Worm (Caenorhabditis elegans) whole organism, L1 larva: ENCODE results near the gene F10G2.7.

Experiments
- Y116A8C.19 ChIP-seq: sonication (generic microtip); optimal IDR thresholded peaks from 2 replicates; lab custom pipeline; 2016; ENCODE audit warnings: missing compliant biosample characterization, missing genetic modification characterization, borderline replicate concordance
- aha-1 ChIP-seq: fragments of 150-350 bp; optimal IDR thresholded peaks from 2 replicates; lab custom pipeline; 2014; ENCODE audit warnings: missing biosample characterization, missing genetic modification characterization
- ceh-90 ChIP-seq: sonication (generic microtip); optimal IDR thresholded peaks from 2 replicates; lab custom pipeline; 2016; ENCODE audit warnings: missing genetic modification characterization, missing compliant biosample characterization
- efl-3 ChIP-seq: fragments of 200-800 bp; sonication (Bioruptor generic); optimal IDR thresholded peaks from 2 replicates; lab custom pipeline; 2018; ENCODE audit warnings: mild to moderate bottlenecking, missing genetic modification characterization, missing compliant biosample characterization
- egl-13 ChIP-seq: sonication (generic microtip); optimal IDR thresholded peaks from 2 replicates; lab custom pipeline; 2016; ENCODE audit warnings: missing genotype, missing genetic modification reagents, missing genetic modification characterization, missing compliant biosample characterization
- egl-27 ChIP-seq, 2 experiments: fragments of 150-350 bp in 1 of 2; sonication (generic microtip); optimal IDR thresholded peaks; 3 replicates each; lab custom pipeline; 2017 to 2018; ENCODE audit warnings: missing biosample characterization in 2 of 2, missing genetic modification characterization in 2 of 2, missing genetic modification reagents in 2 of 2
- elt-3 ChIP-seq, 6 experiments: fragments of 150-350 bp in 1 of 6; sonication (generic microtip); optimal IDR thresholded peaks; 2 replicates each; lab custom pipeline; 2017 to 2018; ENCODE audit warnings: missing biosample characterization in 6 of 6, missing genetic modification characterization in 6 of 6, inconsistent platforms in 1 of 6
- ets-5 ChIP-seq: fragments of 200-800 bp; sonication (Bioruptor generic); IDR thresholded peaks from 2 replicates; pipeline ENCODE4 v1.3.6; 2022; ENCODE audit warnings: missing genetic modification characterization, missing compliant biosample characterization
- isw-1 ChIP-seq: fragments of 200-800 bp; sonication (Bioruptor generic); IDR thresholded peaks from 2 replicates; pipeline ENCODE4 v1.3.6; 2022; ENCODE audit warnings: missing genetic modification characterization, missing compliant biosample characterization
- jun-1 ChIP-seq: fragments of 150-350 bp; optimal IDR thresholded peaks from 2 replicates; lab custom pipeline; 2014; ENCODE audit warnings: missing biosample characterization, missing genetic modification reagents, missing genetic modification characterization
- mef-2 ChIP-seq: fragments of 150-350 bp; optimal IDR thresholded peaks from 2 replicates; lab custom pipeline; 2014; ENCODE audit warnings: missing biosample characterization, missing genetic modification characterization
- nhr-20 ChIP-seq: sonication (generic microtip); optimal IDR thresholded peaks from 2 replicates; lab custom pipeline; 2016; ENCODE audit warnings: mild to moderate bottlenecking, missing genetic modification characterization, missing compliant biosample characterization
- nhr-237 ChIP-seq: fragments of 150-350 bp; optimal IDR thresholded peaks from 2 replicates; lab custom pipeline; 2014; ENCODE audit warnings: missing biosample characterization, missing genetic modification characterization
- nhr-76 ChIP-seq: sonication (generic microtip); optimal IDR thresholded peaks from 2 replicates; lab custom pipeline; 2017; ENCODE audit warnings: missing biosample characterization, missing genetic modification characterization
- nhr-77 ChIP-seq: fragments of 150-350 bp; optimal IDR thresholded peaks from 2 replicates; lab custom pipeline; 2014; ENCODE audit warnings: missing biosample characterization, missing genetic modification characterization
- pag-3 ChIP-seq: sonication (generic microtip); optimal IDR thresholded peaks from 2 replicates; lab custom pipeline; 2017; ENCODE audit warnings: missing genetic modification characterization, mild to moderate bottlenecking, missing compliant biosample characterization, antibody characterized with exemption, borderline replicate concordance; ENCODE audit not compliant: insufficient read depth
- snu-23 ChIP-seq: sonication (generic microtip); optimal IDR thresholded peaks from 2 replicates; lab custom pipeline; 2016; ENCODE audit warnings: missing genetic modification characterization, missing compliant biosample characterization
- sox-4 ChIP-seq: sonication (generic microtip); optimal IDR thresholded peaks from 2 replicates; lab custom pipeline; 2016; ENCODE audit warnings: missing genetic modification characterization, missing compliant biosample characterization
- unc-130 ChIP-seq: fragments of 150-350 bp; optimal IDR thresholded peaks from 2 replicates; lab custom pipeline; 2017; ENCODE audit warnings: missing biosample characterization, missing genetic modification characterization, inconsistent platforms
- unc-62 ChIP-seq: fragments of 150-350 bp; optimal IDR thresholded peaks from 2 replicates; lab custom pipeline; 2014; ENCODE audit warnings: missing biosample characterization, missing genetic modification reagents, missing genetic modification characterization

Gene F10G2.7

DNA sequence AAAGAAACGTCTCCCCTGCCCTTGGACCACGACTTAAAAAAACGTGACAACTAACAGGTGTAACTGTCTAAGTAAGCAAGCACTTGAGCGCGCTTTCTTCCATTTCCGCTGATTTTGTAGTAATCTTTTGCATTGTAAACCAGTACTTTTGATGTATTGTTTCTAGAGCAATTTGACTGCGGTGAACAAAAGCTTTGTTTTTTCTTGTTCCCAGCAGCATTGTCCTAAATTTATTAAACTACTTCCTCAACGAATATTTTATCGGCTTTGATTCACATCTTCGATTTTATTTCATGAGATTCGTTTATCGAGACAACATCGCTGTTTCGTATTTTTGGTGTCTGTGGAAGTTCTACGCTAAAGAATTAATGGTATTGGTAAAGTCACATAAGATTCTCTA is 48.4 kb downstream of the F10G2.7 start, which contains the start of gene C13A2.1:
Gene C13A2.1 (plus strand): TSS at position 301 of the 400 bp plus-strand sequence.
- TF ChIP-seq nhr-20 (tag; lab: Kevin White, UChicago) (no peak), sox-4 (tag; lab: Kevin White, UChicago) (no peak), mef-2 (tag; lab: Kevin White, UChicago) (no peak), ets-5 (GFP tag; lab: Robert Waterston, UW) (no peak), aha-1 (tag; lab: Kevin White, UChicago) (no peak), isw-1 (GFP tag; lab: Robert Waterston, UW) (no peak), unc-62 (GFP tag; lab: Kevin White, UChicago) (no peak), Y116A8C.19 (tag; lab: Kevin White, UChicago) (no peak), efl-3 (GFP tag; lab: Kevin White, UChicago) (no peak), egl-27 (tag; optimal IDR thresholded peaks at IDR 0.05; lab: Kevin White, UChicago) (no peak), nhr-77 (tag; lab: Kevin White, UChicago) (no peak), elt-3 (tag; optimal IDR thresholded peaks at IDR 0.05; lab: Kevin White, UChicago) (no peak), nhr-237 (no peak), nhr-76 (no peak), unc-130 (tag; lab: Kevin White, UChicago) (no peak), egl-13 (tag; lab: Kevin White, UChicago) (no peak), pag-3 (tag; lab: Kevin White, UChicago) (no peak), jun-1 (tag; lab: Kevin White, UChicago) (no peak), snu-23 (GFP tag; lab: Kevin White, UChicago) (no peak), ceh-90 (tag; lab: Kevin White, UChicago) (no peak)
